Worm (Caenorhabditis elegans): Measurements from ENCODE around the gene snpc-3.4.
A peak's percentile ranks its signal among the peaks of the same experiment; 100 is the strongest.
"Not testable (repeated sequence)": the region's sequence is repeated elsewhere in the genome, so short reads cannot be mapped to it uniquely, and the experiment has no call there.

snpc-3.4 gene

DNA sequence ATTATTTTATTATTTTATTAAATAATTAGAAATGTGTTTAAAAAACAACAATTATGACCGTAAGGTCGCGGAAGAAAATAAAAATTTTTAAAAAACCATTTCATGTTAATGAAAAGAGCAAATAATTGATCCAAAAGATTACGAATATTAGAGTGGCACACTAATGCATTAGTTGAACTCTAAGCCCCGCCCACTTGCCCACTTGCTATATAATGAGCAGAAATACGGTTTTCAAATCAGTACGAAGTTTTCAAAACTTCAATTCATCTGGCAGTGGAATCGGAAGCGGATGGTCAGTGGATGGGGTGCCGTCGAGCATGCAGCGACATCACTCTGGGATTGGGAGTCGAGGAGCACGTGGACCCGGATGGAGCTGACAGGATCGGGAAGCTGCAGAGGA is 32.1 kb upstream of the snpc-3.4 start, which contains the start of gene C36E8.6:
Gene C36E8.6, plus strand, starts transcription at position 301 of the 400 bp plus-strand sequence.
- no peak for TF ChIP-seq F23B12.7 (tag; optimal IDR thresholded peaks at IDR 0.05; ENCODE audit: insufficient read depth)
- TF ChIP-seq attf-3 (GFP tag; conservative IDR thresholded peaks at IDR 0.05) = no peak
- no peak for TF ChIP-seq egl-18 (GFP tag; IDR thresholded peaks at IDR 0.05)
- no peak for TF ChIP-seq F33H1.4 (GFP tag; IDR thresholded peaks at IDR 0.05)
- no peak for TF ChIP-seq F10E7.11 (tag; optimal IDR thresholded peaks at IDR 0.05)
- TF ChIP-seq tlf-1 (GFP tag; optimal IDR thresholded peaks at IDR 0.05) = no peak
- TF ChIP-seq ccch-3 (GFP tag; optimal IDR thresholded peaks at IDR 0.05) = no peak

DNA sequence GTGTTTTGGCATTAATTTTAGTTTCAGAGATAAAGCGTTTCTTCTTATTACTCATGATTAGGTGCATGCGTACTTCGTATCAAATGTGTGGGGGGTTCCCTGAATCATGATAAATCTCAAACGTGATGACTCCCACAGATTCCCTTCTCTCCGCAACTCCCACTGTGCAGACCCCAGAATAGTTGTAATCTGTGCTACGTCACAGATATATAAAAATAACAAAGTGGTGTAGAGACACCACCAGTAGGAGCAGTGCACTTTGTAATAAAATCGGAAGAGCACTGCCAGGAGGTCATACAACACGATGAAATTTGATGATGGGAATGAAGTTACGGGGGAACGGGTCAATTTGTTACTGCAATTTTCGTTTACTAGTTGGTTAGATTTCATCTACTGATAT is 28.5 kb upstream of the snpc-3.4 start:
- TF ChIP-seq chd-7 (tag; optimal IDR thresholded peaks at IDR 0.05) = no peak
- no peak for TF ChIP-seq akir-1 (GFP tag; optimal IDR thresholded peaks at IDR 0.05)
- no peak for TF ChIP-seq Y53G8AR.9 (GFP tag; conservative IDR thresholded peaks at IDR 0.05)
- no peak for TF ChIP-seq Y53F4B.3 (GFP tag; IDR thresholded peaks at IDR 0.05)
- no peak for TF ChIP-seq snpc-1.1 (tag; optimal IDR thresholded peaks at IDR 0.05; ENCODE audit: insufficient read depth)
- TF ChIP-seq sea-2 (GFP tag; IDR thresholded peaks at IDR 0.05) = no peak
- TF ChIP-seq Y95B8A.8 (GFP tag; IDR thresholded peaks at IDR 0.05) = no peak
- TF ChIP-seq attf-5 (GFP tag; optimal IDR thresholded peaks at IDR 0.05) = no peak
- no peak for TF ChIP-seq gei-17 (GFP tag; optimal IDR thresholded peaks at IDR 0.05)
- TF ChIP-seq rcor-1 (GFP tag; IDR thresholded peaks at IDR 0.05) = no peak

DNA sequence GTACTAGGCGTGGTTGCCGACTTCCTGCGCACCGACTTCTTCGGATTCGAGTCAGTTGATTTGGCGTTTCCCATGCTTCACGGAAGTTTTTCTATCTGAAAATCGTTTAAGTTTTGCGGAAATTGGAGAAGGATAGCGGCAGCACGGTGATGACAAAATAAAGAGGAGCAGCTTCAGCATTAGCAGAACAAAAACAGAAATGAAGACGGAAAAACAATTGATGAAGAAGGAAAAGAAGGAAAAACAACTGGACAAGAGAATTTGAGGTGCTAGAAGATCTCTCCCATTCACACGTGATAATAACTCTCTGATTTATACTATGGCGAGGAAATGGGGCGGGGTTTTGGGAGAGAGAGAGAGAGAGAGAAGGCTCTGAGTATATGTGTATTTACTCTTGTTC is 27.7 kb upstream of the snpc-3.4 start, which contains the start of gene glb-11:
Gene glb-11, minus strand, starts transcription at position 101 of the 400 bp plus-strand sequence.
- TF ChIP-seq ztf-6 (GFP tag; IDR thresholded peaks at IDR 0.05) = no peak
- no peak for TF ChIP-seq hlh-12 (tag; optimal IDR thresholded peaks at IDR 0.05)
- TF ChIP-seq rec-8 (tag; optimal IDR thresholded peaks at IDR 0.05) = no peak
- no peak for TF ChIP-seq madf-3 (GFP tag; IDR thresholded peaks at IDR 0.05)
- no peak for TF ChIP-seq aptf-2 (GFP tag; conservative IDR thresholded peaks at IDR 0.05)
- TF ChIP-seq snpc-1.1 (tag; optimal IDR thresholded peaks at IDR 0.05; ENCODE audit: insufficient read depth) = no peak
- no peak for TF ChIP-seq tlf-1 (GFP tag; optimal IDR thresholded peaks at IDR 0.05)
- TF ChIP-seq nfya-1 (tag; optimal IDR thresholded peaks at IDR 0.05; ENCODE audit: borderline replicate concordance, insufficient read depth) = no peak
- TF ChIP-seq F52B5.7 (tag; optimal IDR thresholded peaks at IDR 0.05) = no peak

DNA sequence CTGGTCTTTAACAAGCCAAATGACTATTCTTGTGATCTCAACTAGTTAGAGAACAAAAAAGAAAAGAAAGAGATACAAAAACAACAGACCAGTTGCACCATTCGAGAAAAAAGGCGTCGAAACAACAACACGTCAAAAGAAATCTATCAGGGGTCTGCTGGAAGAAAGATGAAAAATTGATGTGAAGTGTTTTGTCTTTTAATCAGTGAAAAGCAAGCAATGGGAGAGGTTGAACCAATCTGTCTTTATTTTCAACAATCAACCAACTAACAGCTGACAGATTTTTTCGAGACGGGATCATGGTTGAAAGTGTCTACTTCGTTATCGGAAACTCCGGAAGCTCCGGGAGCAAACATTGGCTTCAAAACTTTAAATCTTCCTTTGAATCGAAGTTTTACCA is 25.4 kb upstream of the snpc-3.4 start:
- no peak for TF ChIP-seq lag-1 (GFP tag; IDR thresholded peaks at IDR 0.05)
- TF ChIP-seq bed-2 (GFP tag; IDR thresholded peaks at IDR 0.05) = no peak
- no peak for TF ChIP-seq ztf-22 (GFP tag; optimal IDR thresholded peaks at IDR 0.05)
- TF ChIP-seq hmg-20 (GFP tag; IDR thresholded peaks at IDR 0.05) = no peak
- TF ChIP-seq attf-3 (GFP tag; conservative IDR thresholded peaks at IDR 0.05) = no peak
- TF ChIP-seq tlf-1 (GFP tag; optimal IDR thresholded peaks at IDR 0.05) = no peak
- TF ChIP-seq snpc-3.4 (tag; optimal IDR thresholded peaks at IDR 0.05) = no peak

DNA sequence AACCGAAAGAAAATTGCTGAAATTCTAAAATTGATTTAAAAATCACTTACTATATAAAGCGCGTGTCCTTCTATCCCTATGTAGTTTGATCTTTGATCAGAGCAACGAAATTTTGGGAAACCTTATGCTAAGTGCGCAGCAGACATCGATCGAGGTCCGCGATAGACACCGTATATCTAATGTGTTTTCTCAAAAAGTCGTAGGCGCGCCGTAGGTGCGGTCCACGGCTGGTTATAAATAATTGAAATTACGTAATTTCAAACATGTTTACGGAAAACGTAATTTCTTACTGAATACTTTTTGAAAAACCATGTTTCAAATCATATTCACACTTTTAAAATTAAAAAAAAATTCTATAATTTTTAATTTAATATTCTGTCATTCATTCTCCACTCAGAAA is 18.4 kb upstream of the snpc-3.4 start:
- TF ChIP-seq snpc-1.1 (tag; optimal IDR thresholded peaks at IDR 0.05; ENCODE audit: insufficient read depth) (peak; percentile 9), snpc-4 (tag; optimal IDR thresholded peaks at IDR 0.05) (peak in 3 of 4 experiments; percentile 16 to 78 (median 66))
- not testable (repeated sequence) for TF ChIP-seq snpc-4 (GFP tag; optimal IDR thresholded peaks at IDR 0.05)

Data from whole organism, young adult.